Worm (Caenorhabditis elegans) whole organism, early embryonic: ENCODE measurements around the gene marc-1.

Source experiments
- B0310.2 ChIP-seq: sonication (generic microtip); optimal IDR thresholded peaks from 2 replicates; lab custom pipeline; 2016; ENCODE audit warnings: mild to moderate bottlenecking, missing genetic modification characterization, missing compliant biosample characterization
- F13C5.2 ChIP-seq: sonication (generic microtip); optimal IDR thresholded peaks from 2 replicates; lab custom pipeline; 2017; ENCODE audit warnings: mild to moderate bottlenecking, missing genetic modification characterization, inconsistent platforms, missing compliant biosample characterization
- aly-1 ChIP-seq: sonication (generic microtip); optimal IDR thresholded peaks from 2 replicates; lab custom pipeline; 2016; ENCODE audit warnings: missing genetic modification characterization, missing compliant biosample characterization
- ama-1 ChIP-seq: fragments of 150-350 bp; optimal IDR thresholded peaks from 2 replicates; lab custom pipeline; 2014
- ceh-13 ChIP-seq: fragments of 200-800 bp; sonication (Bioruptor generic); optimal IDR thresholded peaks from 2 replicates; lab custom pipeline; 2018; ENCODE audit warnings: mild to moderate bottlenecking, missing genetic modification characterization, missing compliant biosample characterization
- ceh-36 ChIP-seq: sonication (generic microtip); optimal IDR thresholded peaks from 2 replicates; lab custom pipeline; 2016; ENCODE audit warnings: missing genetic modification characterization, inconsistent platforms, missing compliant biosample characterization
- ets-7 ChIP-seq: sonication (generic microtip); optimal IDR thresholded peaks from 2 replicates; lab custom pipeline; 2016; ENCODE audit warnings: missing genotype, missing genetic modification characterization, missing compliant biosample characterization
- flt-1 ChIP-seq: fragments of 200-800 bp; sonication (Bioruptor generic); IDR thresholded peaks from 2 replicates; pipeline ENCODE4 v1.3.6; 2022; ENCODE audit warnings: missing genetic modification characterization, missing compliant biosample characterization
- hmbx-1 ChIP-seq: sonication (generic microtip); optimal IDR thresholded peaks from 2 replicates; lab custom pipeline; 2016; ENCODE audit warnings: mild to moderate bottlenecking, missing genetic modification characterization, missing compliant biosample characterization
- hmg-4 ChIP-seq: fragments of 200-800 bp; sonication (Bioruptor generic); optimal IDR thresholded peaks from 2 replicates; lab custom pipeline; 2018; ENCODE audit warnings: mild to moderate bottlenecking, missing genetic modification characterization, missing compliant biosample characterization
- hnd-1 ChIP-seq: sonication (generic microtip); optimal IDR thresholded peaks from 2 replicates; lab custom pipeline; 2016; ENCODE audit warnings: missing genetic modification characterization, missing compliant biosample characterization
- pes-1 ChIP-seq: fragments of 200-800 bp; sonication (Bioruptor generic); IDR thresholded peaks from 2 replicates; pipeline ENCODE4 v1.3.6; 2022; ENCODE audit warnings: missing genetic modification reagents, missing genetic modification characterization, missing compliant biosample characterization
- scrt-1 ChIP-seq: fragments of 200-800 bp; sonication (Bioruptor generic); IDR thresholded peaks from 2 replicates; pipeline ENCODE4 v1.3.6; 2022; ENCODE audit warnings: missing genetic modification characterization, missing compliant biosample characterization
- sea-1 ChIP-seq: fragments of 200-800 bp; sonication (Bioruptor generic); conservative IDR thresholded peaks from 2 replicates; pipeline ENCODE4 v1.3.6; 2022; ENCODE audit warnings: missing genetic modification characterization, missing compliant biosample characterization
- tbx-11 ChIP-seq: fragments of 200-800 bp; sonication (Bioruptor generic); IDR thresholded peaks from 2 replicates; pipeline ENCODE4 v1.3.6; 2022; ENCODE audit warnings: missing genetic modification characterization, missing compliant biosample characterization
- tbx-37 ChIP-seq: fragments of 200-800 bp; sonication (Bioruptor generic); conservative IDR thresholded peaks from 2 replicates; pipeline ENCODE4 v1.3.6; 2022; ENCODE audit warnings: missing genetic modification reagents, missing genetic modification characterization, missing compliant biosample characterization
- tra-4 ChIP-seq: sonication (generic microtip); optimal IDR thresholded peaks from 2 replicates; lab custom pipeline; 2017; ENCODE audit warnings: missing genetic modification characterization, missing compliant biosample characterization

Gene marc-1

DNA sequence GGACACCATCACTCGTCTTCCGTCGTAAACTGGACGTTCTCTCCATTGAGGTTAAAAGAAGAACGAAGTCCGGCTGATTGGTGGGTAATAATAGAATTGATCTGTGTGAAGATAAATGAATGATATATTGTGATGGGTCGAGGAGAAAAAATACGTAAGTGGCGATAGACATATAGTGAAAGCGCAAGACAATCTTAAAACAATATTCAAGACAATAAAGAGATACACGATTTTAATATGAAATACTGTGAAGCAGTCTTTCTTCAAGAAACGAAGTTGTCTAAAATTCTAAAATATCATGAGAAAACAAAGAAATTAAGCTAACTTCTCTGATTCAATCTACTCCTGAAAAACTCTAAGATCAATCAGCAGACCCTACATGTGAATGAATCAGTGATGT lies 26.0 kb upstream of the marc-1 start, which contains the start of gene F40F9.10:
TSS of gene F40F9.10 (minus strand) at position 101 of the 400 bp plus-strand sequence.
- TF ChIP-seq pes-1 (GFP tag; lab: Robert Waterston, UW) (no peak), ceh-13 (GFP tag; lab: Kevin White, UChicago) (no peak), hmbx-1 (tag; lab: Kevin White, UChicago) (no peak), sea-1 (GFP tag; lab: Robert Waterston, UW) (no peak), ceh-36 (tag; lab: Kevin White, UChicago) (no peak), ets-7 (no peak), aly-1 (tag; lab: Kevin White, UChicago) (no peak), ama-1 (lab: Kevin White, UChicago) (no peak), B0310.2 (tag; lab: Kevin White, UChicago) (no peak), hmg-4 (GFP tag; lab: Kevin White, UChicago) (no peak), flt-1 (GFP tag; lab: Robert Waterston, UW) (no peak), tra-4 (tag; lab: Kevin White, UChicago) (no peak), hnd-1 (tag; lab: Kevin White, UChicago) (no peak), scrt-1 (GFP tag; lab: Robert Waterston, UW) (no peak), F13C5.2 (no peak), tbx-37 (GFP tag; lab: Robert Waterston, UW) (no peak), tbx-11 (GFP tag; lab: Robert Waterston, UW) (no peak)

DNA sequence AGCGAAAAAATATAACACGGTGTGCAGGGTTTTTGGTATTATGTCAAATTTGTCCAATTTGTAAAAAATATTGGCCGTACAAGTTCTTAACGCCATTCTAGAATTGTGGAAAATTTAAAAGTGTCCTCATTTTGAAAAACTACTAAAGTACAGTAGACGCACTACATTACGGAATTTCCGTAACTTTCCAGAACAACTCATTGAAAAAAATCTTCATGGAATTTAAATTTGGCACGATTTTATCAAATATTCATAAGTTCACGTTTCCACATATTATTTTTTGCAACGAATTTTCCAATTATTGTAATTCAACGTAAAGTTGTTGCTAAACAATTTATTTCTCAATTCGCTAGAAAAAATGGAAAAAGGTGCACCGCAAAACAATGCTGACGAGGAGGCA lies 24.6 kb upstream of the marc-1 start, which contains the start of gene F40F9.3:
TSS of gene F40F9.3 (plus strand) at position 301 of the 400 bp plus-strand sequence.
- no peak for TF ChIP-seq ceh-13 (GFP tag; lab: Kevin White, UChicago)
- TF ChIP-seq hmg-4 (GFP tag; lab: Kevin White, UChicago): no peak
- no peak for TF ChIP-seq ceh-36 (tag; lab: Kevin White, UChicago)
- TF ChIP-seq pes-1 (GFP tag; lab: Robert Waterston, UW): no peak
- TF ChIP-seq tbx-11 (GFP tag; lab: Robert Waterston, UW): no peak
- no peak for TF ChIP-seq B0310.2 (tag; lab: Kevin White, UChicago)
- no peak for TF ChIP-seq sea-1 (GFP tag; lab: Robert Waterston, UW)
- no peak for TF ChIP-seq aly-1 (tag; lab: Kevin White, UChicago)
- no peak for TF ChIP-seq flt-1 (GFP tag; lab: Robert Waterston, UW)
- no peak for TF ChIP-seq tbx-37 (GFP tag; lab: Robert Waterston, UW)
- no peak for TF ChIP-seq ama-1 (lab: Kevin White, UChicago)
- TF ChIP-seq hmbx-1 (tag; lab: Kevin White, UChicago): no peak
- no peak for TF ChIP-seq F13C5.2
- no peak for TF ChIP-seq tra-4 (tag; lab: Kevin White, UChicago)
- no peak for TF ChIP-seq scrt-1 (GFP tag; lab: Robert Waterston, UW)
- no peak for TF ChIP-seq ets-7

DNA sequence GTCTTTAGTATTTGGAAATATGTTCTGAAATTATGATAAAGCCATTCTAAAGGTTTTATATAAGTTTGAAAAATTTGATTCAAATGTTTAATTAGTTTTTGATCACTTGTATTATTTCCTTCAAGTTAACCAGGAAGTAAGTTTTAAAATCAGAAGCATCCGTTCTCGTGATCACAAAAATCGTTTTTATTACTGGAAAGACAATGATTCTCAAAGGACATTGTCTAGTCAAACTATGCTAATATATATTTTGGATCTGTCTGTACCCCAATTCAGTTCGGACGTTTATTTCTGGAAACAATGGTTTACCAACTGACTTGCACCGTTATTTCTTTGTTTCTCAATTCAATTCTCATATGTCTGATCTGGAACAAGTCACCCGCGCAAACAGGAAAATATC lies 23.1 kb upstream of the marc-1 start, which contains the start of gene str-188:
TSS of gene str-188 (plus strand) at position 301 of the 400 bp plus-strand sequence.
- no peak for TF ChIP-seq hmbx-1 (tag; lab: Kevin White, UChicago)
- no peak for TF ChIP-seq F13C5.2
- TF ChIP-seq B0310.2 (tag; lab: Kevin White, UChicago): no peak
- no peak for TF ChIP-seq sea-1 (GFP tag; lab: Robert Waterston, UW)
- no peak for TF ChIP-seq flt-1 (GFP tag; lab: Robert Waterston, UW)
- TF ChIP-seq tbx-11 (GFP tag; lab: Robert Waterston, UW): no peak
- TF ChIP-seq hmg-4 (GFP tag; lab: Kevin White, UChicago): no peak
- TF ChIP-seq scrt-1 (GFP tag; lab: Robert Waterston, UW): no peak
- TF ChIP-seq ceh-13 (GFP tag; lab: Kevin White, UChicago): no peak
- no peak for TF ChIP-seq pes-1 (GFP tag; lab: Robert Waterston, UW)
- TF ChIP-seq aly-1 (tag; lab: Kevin White, UChicago): no peak
- no peak for TF ChIP-seq hnd-1 (tag; lab: Kevin White, UChicago)
- TF ChIP-seq ama-1 (lab: Kevin White, UChicago): no peak
- no peak for TF ChIP-seq tra-4 (tag; lab: Kevin White, UChicago)
- no peak for TF ChIP-seq ceh-36 (tag; lab: Kevin White, UChicago)

DNA sequence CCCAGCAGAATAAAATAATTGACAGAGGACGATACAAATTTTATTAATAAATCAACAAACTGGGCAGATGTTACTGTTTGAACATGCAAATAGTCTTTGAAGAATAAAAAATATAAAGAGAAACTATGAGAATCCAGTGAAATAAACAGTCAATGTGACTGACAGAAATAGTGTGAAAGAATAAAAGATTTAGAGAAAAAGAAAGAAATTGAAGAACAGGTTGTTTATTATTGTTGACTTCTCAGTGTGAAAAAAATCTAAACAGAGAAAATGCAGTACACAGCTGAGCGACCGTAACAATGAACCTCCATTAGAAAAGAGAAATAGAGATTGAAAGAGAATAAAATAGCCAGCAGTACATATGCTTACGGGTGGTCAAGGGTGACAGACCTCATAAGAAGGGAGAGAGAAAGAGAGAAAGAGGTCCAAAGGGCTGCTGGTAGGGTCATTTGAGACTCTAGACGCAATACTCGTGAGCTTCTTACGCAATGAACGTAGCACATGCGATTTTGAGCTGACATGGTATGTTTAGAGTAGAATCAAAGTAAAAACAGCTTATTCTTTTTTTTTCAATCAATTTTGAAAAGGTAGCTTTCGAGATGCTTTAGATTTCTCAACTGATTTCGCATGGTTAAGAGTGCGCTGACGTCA lies 15.4 kb upstream of the marc-1 start, which contains the start of gene slcr-46.3:
TSS of gene slcr-46.3 (minus strand) at position 86 of the 651 bp plus-strand sequence.
- no peak for TF ChIP-seq hmg-4 (GFP tag; lab: Kevin White, UChicago)
- TF ChIP-seq scrt-1 (GFP tag; lab: Robert Waterston, UW): no peak

DNA sequence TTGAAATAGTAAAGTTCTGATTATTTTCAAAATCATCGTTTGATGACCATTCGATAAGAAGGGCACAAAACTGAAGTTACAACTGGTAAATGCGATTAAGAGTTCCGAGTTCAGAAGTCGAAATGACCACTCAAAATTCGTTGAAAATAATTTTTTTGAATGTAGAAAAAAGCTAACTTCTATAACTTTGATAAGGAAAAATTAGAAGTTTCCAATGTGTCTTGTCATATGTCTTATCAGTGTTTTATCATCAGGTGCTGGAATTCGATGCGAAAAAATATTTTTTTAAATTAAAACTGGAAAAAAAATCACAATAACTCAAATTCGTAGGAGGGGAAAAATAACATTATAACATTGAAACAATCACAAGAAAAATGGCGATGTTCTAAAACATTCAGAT lies 13.8 kb upstream of the marc-1 start:
- TF ChIP-seq ets-7: no peak
- no peak for TF ChIP-seq hmbx-1 (tag; lab: Kevin White, UChicago)
- no peak for TF ChIP-seq B0310.2 (tag; lab: Kevin White, UChicago)
- TF ChIP-seq ama-1 (lab: Kevin White, UChicago): no peak
- no peak for TF ChIP-seq scrt-1 (GFP tag; lab: Robert Waterston, UW)
- no peak for TF ChIP-seq tra-4 (tag; lab: Kevin White, UChicago)
- no peak for TF ChIP-seq ceh-36 (tag; lab: Kevin White, UChicago)
- TF ChIP-seq sea-1 (GFP tag; lab: Robert Waterston, UW): no peak
- no peak for TF ChIP-seq aly-1 (tag; lab: Kevin White, UChicago)
- TF ChIP-seq flt-1 (GFP tag; lab: Robert Waterston, UW): no peak
- TF ChIP-seq F13C5.2: no peak
- no peak for TF ChIP-seq ceh-13 (GFP tag; lab: Kevin White, UChicago)
- no peak for TF ChIP-seq pes-1 (GFP tag; lab: Robert Waterston, UW)

DNA sequence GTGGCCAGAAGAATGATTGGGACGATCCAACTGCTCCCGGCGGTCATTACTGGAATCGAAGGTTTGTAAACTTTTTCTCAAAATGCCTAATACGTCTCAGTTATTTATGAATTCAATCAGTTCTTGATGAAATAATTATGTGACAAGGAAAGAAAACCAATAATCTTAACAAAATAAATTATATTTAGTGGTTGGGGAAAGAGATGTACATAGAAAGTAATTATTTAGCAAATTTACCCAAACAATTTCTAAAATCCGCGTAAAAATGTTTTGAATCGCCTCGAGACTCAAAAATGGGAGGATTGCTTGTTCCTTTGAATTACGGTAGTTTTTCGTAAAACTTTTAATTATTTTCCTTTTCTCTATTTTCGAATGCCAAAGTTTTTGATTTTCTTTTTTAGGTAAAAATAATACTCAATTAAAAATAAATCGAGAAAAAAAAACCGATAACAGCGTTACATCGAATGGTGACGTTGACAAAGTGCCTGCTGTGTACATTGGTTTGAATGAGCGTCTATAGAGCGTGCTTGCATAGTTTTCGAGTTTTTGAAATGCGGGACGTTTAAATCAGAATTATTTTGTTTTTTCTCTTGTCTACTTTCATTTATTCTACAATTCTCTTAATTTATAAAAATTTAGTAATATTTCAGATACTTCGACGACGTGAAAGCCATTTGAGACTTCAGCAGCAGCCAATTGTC lies 9.9 kb upstream of the marc-1 start, which contains the start of the genes aagr-3 and drap-1:
TSS of gene aagr-3 (minus strand) at position 51 of the 701 bp plus-strand sequence.
TSS of gene drap-1 (plus strand) at position 645 of the 701 bp plus-strand sequence.
- TF ChIP-seq ceh-13 (GFP tag; lab: Kevin White, UChicago): no peak
- no peak for TF ChIP-seq aly-1 (tag; lab: Kevin White, UChicago)
- no peak for TF ChIP-seq tbx-37 (GFP tag; lab: Robert Waterston, UW)
- no peak for TF ChIP-seq flt-1 (GFP tag; lab: Robert Waterston, UW)
- no peak for TF ChIP-seq scrt-1 (GFP tag; lab: Robert Waterston, UW)
- TF ChIP-seq pes-1 (GFP tag; lab: Robert Waterston, UW): no peak
- no peak for TF ChIP-seq tbx-11 (GFP tag; lab: Robert Waterston, UW)
- TF ChIP-seq ceh-36 (tag; lab: Kevin White, UChicago): no peak
- no peak for TF ChIP-seq hnd-1 (tag; lab: Kevin White, UChicago)
